Fruit fly (Drosophila melanogaster): ENCODE data around the gene CG32643.

Gene CG32643

DNA sequence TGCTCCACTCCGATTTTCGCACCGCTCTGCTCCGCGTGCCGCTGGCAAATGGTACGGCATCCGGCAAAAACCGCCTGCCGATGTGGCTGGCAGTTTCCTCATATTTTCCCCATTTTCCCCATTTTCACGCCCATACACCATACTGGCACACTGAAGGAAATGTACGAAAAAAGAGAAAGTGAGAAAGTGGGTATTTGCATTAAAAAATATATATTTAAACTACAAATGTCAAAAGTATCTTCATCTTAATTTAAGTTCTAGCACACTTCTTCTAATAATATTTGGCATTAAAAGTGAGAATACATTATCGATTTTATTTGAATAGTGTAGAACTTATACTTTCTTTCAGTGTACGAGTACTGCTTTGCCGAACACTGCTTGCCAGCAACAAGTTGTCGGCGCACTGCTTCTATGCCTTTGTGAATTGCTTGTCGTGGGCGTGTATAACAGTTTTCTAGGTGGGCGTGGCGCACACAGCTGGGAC is 26.9 kb upstream of the CG32643 start, which contains the start of gene hec (continued):
- peak; percentile 36 for TF ChIP-seq Meics (GFP tag; optimal IDR thresholded peaks at IDR 0.05)
- peak; percentile 60 for TF ChIP-seq CG18599 (GFP tag; optimal IDR thresholded peaks at IDR 0.05)
- TF ChIP-seq Xrp1 (GFP tag; IDR thresholded peaks at IDR 0.05), result no peak
- TF ChIP-seq CG3847 (GFP tag; IDR thresholded peaks at IDR 0.05), result 0 out of 2 replicates have a peak, but pooled peaks have one; percentile 19
- peak; percentile 9 for TF ChIP-seq CG10209 (GFP tag; optimal IDR thresholded peaks at IDR 0.05)
- TF ChIP-seq CG9727 (GFP tag; optimal IDR thresholded peaks at IDR 0.05), result peak; percentile 12
- no peak for TF ChIP-seq CG12391 (tag; optimal IDR thresholded peaks at IDR 0.05)
- no peak for TF ChIP-seq NC2β (GFP tag; optimal IDR thresholded peaks at IDR 0.05)
- TF ChIP-seq fd3F (GFP tag; optimal IDR thresholded peaks at IDR 0.05), result no peak
- no peak for TF ChIP-seq CG17568 (GFP tag; optimal IDR thresholded peaks at IDR 0.05)
- TF ChIP-seq CG30403 (GFP tag; optimal IDR thresholded peaks at IDR 0.05), result peak; percentile 34
- TF ChIP-seq tna (GFP tag; IDR thresholded peaks at IDR 0.05; ENCODE audit: partially characterized antibody), result no peak
- TF ChIP-seq CG11456 (GFP tag; IDR thresholded peaks at IDR 0.05), result no peak
- TF ChIP-seq kay (GFP tag; optimal IDR thresholded peaks at IDR 0.05), result no peak
- TF ChIP-seq CG15479 (GFP tag; optimal IDR thresholded peaks at IDR 0.05), result no peak
- no peak for TF ChIP-seq run (tag; optimal IDR thresholded peaks at IDR 0.05)
- TF ChIP-seq scrt (GFP tag; optimal IDR thresholded peaks at IDR 0.05), result peak; percentile 90
- peak; percentile 12 for TF ChIP-seq CG13296 (GFP tag; optimal IDR thresholded peaks at IDR 0.05)
- no peak for TF ChIP-seq salm (tag; optimal IDR thresholded peaks at IDR 0.05)
- TF ChIP-seq fd96Cb (tag; optimal IDR thresholded peaks at IDR 0.05), result peak; percentile 16
- TF ChIP-seq insv (GFP tag; optimal IDR thresholded peaks at IDR 0.05), result no peak
- TF ChIP-seq Fer1 (GFP tag; optimal IDR thresholded peaks at IDR 0.05), result peak; percentile 50
- TF ChIP-seq Dref (GFP tag; IDR thresholded peaks at IDR 0.05), result no peak
- TF ChIP-seq zfh1 (GFP tag; IDR thresholded peaks at IDR 0.05), result no peak
- TF ChIP-seq Oli (tag; optimal IDR thresholded peaks at IDR 0.05), result peak; percentile 24
- TF ChIP-seq CG2116 (GFP tag; optimal IDR thresholded peaks at IDR 0.05), result no peak
- peak; percentile 42 for TF ChIP-seq CG17359 (tag; optimal IDR thresholded peaks at IDR 0.05)
- no peak for TF ChIP-seq B-H2 (GFP tag; optimal IDR thresholded peaks at IDR 0.05)
- no peak for TF ChIP-seq vvl (GFP tag; IDR thresholded peaks at IDR 0.05)
- TF ChIP-seq CG2678 (tag; optimal IDR thresholded peaks at IDR 0.05), result peak; percentile 55
- TF ChIP-seq ewg (GFP tag; optimal IDR thresholded peaks at IDR 0.05), result no peak
- no peak for TF ChIP-seq Atf6 (GFP tag; IDR thresholded peaks at IDR 0.05)
- no peak for TF ChIP-seq CG15514 (GFP tag; optimal IDR thresholded peaks at IDR 0.05)
- TF ChIP-seq Lim3 (GFP tag; IDR thresholded peaks at IDR 0.05), result no peak
- TF ChIP-seq nerfin-2 (GFP tag; IDR thresholded peaks at IDR 0.05; ENCODE audit: partially characterized antibody), result no peak
- no peak for TF ChIP-seq CG10543 (GFP tag; optimal IDR thresholded peaks at IDR 0.05)
- TF ChIP-seq ranshi (GFP tag; IDR thresholded peaks at IDR 0.05), result peak; percentile 27; the same call in 1 of the 2 replicates
- no peak for TF ChIP-seq CG3726 (GFP tag; IDR thresholded peaks at IDR 0.05)
- TF ChIP-seq pum (GFP tag; optimal IDR thresholded peaks at IDR 0.05), result no peak
- no peak for TF ChIP-seq so (GFP tag; IDR thresholded peaks at IDR 0.05)
- TF ChIP-seq MBD-R2 (GFP tag; IDR thresholded peaks at IDR 0.05), result no peak
- no peak for TF ChIP-seq Drgx (GFP tag; IDR thresholded peaks at IDR 0.05)
- TF ChIP-seq CG11247 (GFP tag; IDR thresholded peaks at IDR 0.05), result no peak
- no peak for TF ChIP-seq Ets97D (GFP tag; optimal IDR thresholded peaks at IDR 0.05)
- no peak for TF ChIP-seq CG17829 (tag; optimal IDR thresholded peaks at IDR 0.05)
- TF ChIP-seq tap (tag; optimal IDR thresholded peaks at IDR 0.05), result no peak
- TF ChIP-seq br (optimal IDR thresholded peaks at IDR 0.05), result no peak
- TF ChIP-seq Hmr (GFP tag; optimal IDR thresholded peaks at IDR 0.05), result peak; percentile 35
- TF ChIP-seq slbo (GFP tag; IDR thresholded peaks at IDR 0.05), result peak; percentile 50; the same call in 1 of the 2 replicates
- TF ChIP-seq dysf (GFP tag; IDR thresholded peaks at IDR 0.05), result peak; percentile 52; the same call in 2 of the 3 replicates
- TF ChIP-seq Hr51 (GFP tag; optimal IDR thresholded peaks at IDR 0.05), result peak in 1 of 2 experiments; percentile 43

All from whole organism, embryonic.